Worm (Caenorhabditis elegans) whole organism, late embryonic: ENCODE measurements around the gene C16C4.1.
"Not testable (repeated sequence)": the region's sequence is repeated elsewhere in the genome, so short reads cannot be mapped to it uniquely, and the experiment has no call there.

Experiments used
- F13H6.1 ChIP-seq: sonication (generic microtip); optimal IDR thresholded peaks from 2 replicates; lab custom pipeline; 2016; ENCODE audit warnings: missing genetic modification characterization, missing compliant biosample characterization
- ama-1 ChIP-seq: fragments of 150-350 bp; optimal IDR thresholded peaks from 2 replicates; lab custom pipeline; 2014
- ceh-2 ChIP-seq: sonication (generic microtip); optimal IDR thresholded peaks from 2 replicates; lab custom pipeline; 2016; ENCODE audit warnings: missing genotype, missing genetic modification characterization, missing compliant biosample characterization
- ceh-22 ChIP-seq: sonication (generic microtip); optimal IDR thresholded peaks from 2 replicates; lab custom pipeline; 2017; ENCODE audit warnings: missing biosample characterization, missing genetic modification characterization
- ceh-30 ChIP-seq: fragments of 150-350 bp; optimal IDR thresholded peaks from 2 replicates; lab custom pipeline; 2014; ENCODE audit warnings: missing biosample characterization, missing genetic modification characterization
- ceh-9 ChIP-seq: sonication (generic microtip); optimal IDR thresholded peaks from 2 replicates; lab custom pipeline; 2016; ENCODE audit warnings: mild to moderate bottlenecking, missing genetic modification characterization, inconsistent platforms, missing compliant biosample characterization
- che-1 ChIP-seq: sonication (generic microtip); optimal IDR thresholded peaks from 2 replicates; lab custom pipeline; 2016; ENCODE audit warnings: mild to moderate bottlenecking, missing genetic modification characterization, missing compliant biosample characterization
- hlh-30 ChIP-seq: sonication (generic microtip); optimal IDR thresholded peaks from 2 replicates; lab custom pipeline; 2017; ENCODE audit warnings: antibody characterized with exemption, missing genetic modification characterization, missing compliant biosample characterization; ENCODE audit not compliant: insufficient read depth
- mec-3 ChIP-seq: sonication (generic microtip); optimal IDR thresholded peaks from 2 replicates; lab custom pipeline; 2016; ENCODE audit warnings: borderline replicate concordance, missing genetic modification characterization, missing compliant biosample characterization
- nfya-1 ChIP-seq: sonication (generic microtip); optimal IDR thresholded peaks from 2 replicates; lab custom pipeline; 2017; ENCODE audit warnings: missing genetic modification characterization, mild to moderate bottlenecking, missing compliant biosample characterization, antibody characterized with exemption, moderate library complexity
- nhr-11 ChIP-seq: fragments of 150-350 bp; optimal IDR thresholded peaks from 2 replicates; lab custom pipeline; 2014; ENCODE audit warnings: missing biosample characterization, missing genetic modification characterization
- pha-2 ChIP-seq: sonication (generic microtip); optimal IDR thresholded peaks from 2 replicates; lab custom pipeline; 2017; ENCODE audit warnings: mild to moderate bottlenecking, missing genetic modification characterization, missing compliant biosample characterization
- pha-4 ChIP-seq: fragments of 150-350 bp; optimal IDR thresholded peaks from 2 replicates; lab custom pipeline; 2018; ENCODE audit warnings: missing biosample characterization, missing genetic modification reagents, missing genetic modification characterization
- unc-55 ChIP-seq: sonication (generic microtip); optimal IDR thresholded peaks from 2 replicates; lab custom pipeline; 2017; ENCODE audit warnings: missing biosample characterization, missing genetic modification reagents, missing genetic modification characterization

- not testable (repeated sequence) for TF ChIP-seq pha-2 (tag; lab: Kevin White, UChicago); ama-1 (lab: Kevin White, UChicago); mec-3 (tag; lab: Kevin White, UChicago); nhr-11 (tag; lab: Kevin White, UChicago); che-1 (tag; lab: Kevin White, UChicago); nfya-1 (tag; lab: Kevin White, UChicago); ceh-30 (tag; lab: Kevin White, UChicago); hlh-30; ceh-22 (tag; lab: Kevin White, UChicago); unc-55; F13H6.1; pha-4 (tag; lab: Kevin White, UChicago); ceh-2 (tag; lab: Kevin White, UChicago); ceh-9 (tag; lab: Kevin White, UChicago)
Observed at ce11 chrII:1862334-1862733, 31.7 kb upstream of the C16C4.1 start, which contains the start of gene fbxb-98.
